Fruit fly (Drosophila melanogaster): ENCODE measurements around the gene Cat.

DNA sequence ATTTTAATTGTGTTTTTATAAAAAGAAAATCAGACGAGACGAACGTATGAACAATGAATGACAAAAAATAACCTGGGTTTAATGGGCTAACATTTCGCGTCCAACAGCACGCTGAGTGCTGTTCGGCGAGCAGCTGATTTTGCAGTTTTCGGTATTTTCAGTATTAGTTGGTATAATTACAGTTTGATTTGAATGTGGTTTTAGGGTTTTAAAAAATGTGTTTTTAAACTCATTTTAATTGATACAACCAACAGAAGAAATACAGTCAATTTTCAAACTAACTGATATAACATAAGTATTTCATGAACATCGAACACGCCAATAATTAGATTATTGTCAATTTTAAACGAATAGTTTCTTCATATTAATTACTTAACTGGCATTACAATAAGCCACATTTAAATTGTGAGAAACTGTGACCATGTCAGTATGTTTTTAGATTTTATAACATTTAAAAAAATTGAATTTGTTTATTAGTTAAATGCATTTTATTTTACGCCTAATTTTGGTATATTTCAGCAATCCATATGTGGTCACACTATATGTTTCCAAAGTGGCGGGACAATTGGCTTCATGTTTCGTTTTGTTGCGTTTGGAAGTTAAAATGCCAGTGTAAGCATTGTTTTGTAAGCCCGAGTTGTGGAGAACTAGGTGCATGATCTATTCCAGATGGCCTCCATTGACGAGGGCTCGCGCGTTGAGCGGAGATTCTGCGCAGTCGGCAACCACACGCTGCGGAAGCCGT, 1.6 kb upstream of the Cat start, which contains the start of the genes CG14073 and HipHop:
- TF ChIP-seq CG13204 (GFP tag; optimal IDR thresholded peaks at IDR 0.05) (no peak), Ets98B (GFP tag; IDR thresholded peaks at IDR 0.05) (no peak), CG4496 (GFP tag; IDR thresholded peaks at IDR 0.05) (no peak), EcR (GFP tag; optimal IDR thresholded peaks at IDR 0.05) (no peak), CG8159 (tag; optimal IDR thresholded peaks at IDR 0.05) (no peak), CG14655 (GFP tag; optimal IDR thresholded peaks at IDR 0.05) (no peak), Pif1A (GFP tag; optimal IDR thresholded peaks at IDR 0.05) (no peak), CG17806 (tag; optimal IDR thresholded peaks at IDR 0.05) (no peak)
